Worm (Caenorhabditis elegans): ENCODE data around the gene saeg-2.

saeg-2 gene

ce11 chrIII:9206185-9206584 is 34.0 kb upstream of the saeg-2 start, which contains the start of gene ZC84.1:
Gene ZC84.1, minus strand, starts transcription at chrIII:9206285.
- no peak for TF ChIP-seq K11D2.4 (GFP tag; IDR thresholded peaks at IDR 0.05)
- TF ChIP-seq nfyb-1 (GFP tag; IDR thresholded peaks at IDR 0.05) = no peak
- TF ChIP-seq him-1 (tag; optimal IDR thresholded peaks at IDR 0.05) = no peak
- no peak for TF ChIP-seq ekl-4 (GFP tag; IDR thresholded peaks at IDR 0.05)
- TF ChIP-seq egl-44 (GFP tag; IDR thresholded peaks at IDR 0.05) = no peak
- no peak for TF ChIP-seq B0035.1 (tag; optimal IDR thresholded peaks at IDR 0.05)
- TF ChIP-seq attf-5 (GFP tag; optimal IDR thresholded peaks at IDR 0.05) = no peak
- no peak for TF ChIP-seq attf-6 (GFP tag; IDR thresholded peaks at IDR 0.05)
- TF ChIP-seq ets-4 (GFP tag; optimal IDR thresholded peaks at IDR 0.05) = no peak
- TF ChIP-seq nhr-120 (GFP tag; IDR thresholded peaks at IDR 0.05) = no peak
- no peak for TF ChIP-seq tbp1 (GFP tag; optimal IDR thresholded peaks at IDR 0.05)

ce11 chrIII:9215367-9215766 is 24.8 kb upstream of the saeg-2 start, which contains the start of gene npr-29:
Gene npr-29, minus strand, starts transcription at chrIII:9215467.
- TF ChIP-seq ets-4 (GFP tag; optimal IDR thresholded peaks at IDR 0.05) (no peak), sptf-2 (GFP tag; optimal IDR thresholded peaks at IDR 0.05) (no peak), F49E8.2 (tag; optimal IDR thresholded peaks at IDR 0.05; ENCODE audit: insufficient read depth) (no peak), F37B4.10 (GFP tag; IDR thresholded peaks at IDR 0.05) (no peak), lin-40 (tag; optimal IDR thresholded peaks at IDR 0.05) (no peak), B0019.2 (GFP tag; conservative IDR thresholded peaks at IDR 0.05) (no peak), Y67H2A.10 (GFP tag; conservative IDR thresholded peaks at IDR 0.05) (no peak), aptf-2 (GFP tag; conservative IDR thresholded peaks at IDR 0.05) (no peak), attf-3 (GFP tag; conservative IDR thresholded peaks at IDR 0.05) (no peak), ceh-58 (GFP tag; IDR thresholded peaks at IDR 0.05) (no peak), snpc-3.4 (tag; optimal IDR thresholded peaks at IDR 0.05) (no peak), unc-62 (GFP tag; optimal IDR thresholded peaks at IDR 0.05) (no peak), atf-7 (tag; optimal IDR thresholded peaks at IDR 0.05) (no peak), dpl-1 (GFP tag; optimal IDR thresholded peaks at IDR 0.05) (no peak), hmg-1.2 (GFP tag; IDR thresholded peaks at IDR 0.05) (no peak)

- TF ChIP-seq zim-3 (tag; optimal IDR thresholded peaks at IDR 0.05) = no peak
- no peak for TF ChIP-seq ztf-28 (GFP tag; IDR thresholded peaks at IDR 0.05)
- no peak for TF ChIP-seq aptf-2 (GFP tag; conservative IDR thresholded peaks at IDR 0.05)
- peak; percentile 31 for TF ChIP-seq xnd-1 (tag; optimal IDR thresholded peaks at IDR 0.05)
- no peak for TF ChIP-seq F23B12.7 (tag; optimal IDR thresholded peaks at IDR 0.05; ENCODE audit: insufficient read depth)
- TF ChIP-seq nfya-1 (tag; optimal IDR thresholded peaks at IDR 0.05; ENCODE audit: borderline replicate concordance, insufficient read depth) = no peak
- TF ChIP-seq F22D6.2 (tag; optimal IDR thresholded peaks at IDR 0.05) = no peak
- 0 out of 2 replicates have a peak, but pooled peaks have one; percentile 26 for TF ChIP-seq madf-3 (GFP tag; IDR thresholded peaks at IDR 0.05)
- no peak for TF ChIP-seq tlf-1 (GFP tag; optimal IDR thresholded peaks at IDR 0.05)
- no peak for TF ChIP-seq snpc-1.1 (tag; optimal IDR thresholded peaks at IDR 0.05; ENCODE audit: insufficient read depth)
- TF ChIP-seq T26A5.8 (tag; optimal IDR thresholded peaks at IDR 0.05) = no peak
- TF ChIP-seq Y53F4B.3 (GFP tag; IDR thresholded peaks at IDR 0.05) = no peak
- no peak for TF ChIP-seq Y95B8A.8 (GFP tag; IDR thresholded peaks at IDR 0.05)
- peak; percentile 75 for TF ChIP-seq hrde-1 (tag; optimal IDR thresholded peaks at IDR 0.05; ENCODE audit: borderline replicate concordance)
- no peak for TF ChIP-seq tbp1 (GFP tag; optimal IDR thresholded peaks at IDR 0.05)
- TF ChIP-seq hmg-1.2 (GFP tag; IDR thresholded peaks at IDR 0.05) = no peak
- TF ChIP-seq ceh-40 (GFP tag; IDR thresholded peaks at IDR 0.05) = no peak
- no peak for TF ChIP-seq Y56A3A.18 (GFP tag; IDR thresholded peaks at IDR 0.05)
- no peak for TF ChIP-seq Y53G8AR.9 (GFP tag; conservative IDR thresholded peaks at IDR 0.05)
- no peak for TF ChIP-seq mes-4 (tag; optimal IDR thresholded peaks at IDR 0.05)
- no peak for TF ChIP-seq F55B11.4 (tag; optimal IDR thresholded peaks at IDR 0.05; ENCODE audit: borderline replicate concordance, insufficient read depth)
- TF ChIP-seq nfya-2 (GFP tag; IDR thresholded peaks at IDR 0.05) = no peak
- TF ChIP-seq F57C9.4 (tag; optimal IDR thresholded peaks at IDR 0.05) = no peak
- TF ChIP-seq egrh-3 (GFP tag; IDR thresholded peaks at IDR 0.05) = no peak
Measured at ce11 chrIII:9224986-9225385, 15.2 kb upstream of the saeg-2 start.

All from whole organism, young adult.